Fruit fly (Drosophila melanogaster): ENCODE data around the gene CG46320.

CG46320 gene

DNA sequence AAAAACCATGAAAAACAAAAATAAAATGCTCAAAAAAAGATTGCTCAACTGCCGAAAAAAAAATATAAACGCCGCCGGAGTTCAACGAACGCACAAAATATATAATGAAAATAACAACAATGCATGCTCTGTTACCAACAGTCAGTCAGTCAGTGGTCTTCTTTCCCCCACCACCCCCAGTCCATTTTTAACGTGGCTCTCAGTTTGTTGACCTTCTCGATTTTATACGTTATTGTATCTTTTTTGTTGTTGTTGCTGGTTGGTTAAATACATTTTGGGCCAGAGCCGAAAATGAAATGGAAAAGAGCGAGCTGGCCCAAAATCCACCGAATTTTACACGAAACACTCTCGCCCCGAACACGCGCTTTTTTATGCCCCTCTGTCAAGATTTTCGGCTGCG, 42.0 kb upstream of the CG46320 start:
- peak; percentile 0 for TF ChIP-seq Sp1 (GFP tag; optimal IDR thresholded peaks at IDR 0.05)
- no peak for TF ChIP-seq Rel (GFP tag; optimal IDR thresholded peaks at IDR 0.05)
- peak; percentile 39 for TF ChIP-seq Rel (tag; optimal IDR thresholded peaks at IDR 0.05)
- TF ChIP-seq dl (GFP tag; optimal IDR thresholded peaks at IDR 0.05; ENCODE audit: insufficient read depth in 1 of 2, partially characterized antibody in 2 of 2), result peak in 1 of 2 experiments; percentile 12
- no peak for TF ChIP-seq pan (optimal IDR thresholded peaks at IDR 0.05)
- TF ChIP-seq Hnf4 (GFP tag; optimal IDR thresholded peaks at IDR 0.05), result no peak
- TF ChIP-seq CrebA (GFP tag; optimal IDR thresholded peaks at IDR 0.05; ENCODE audit: borderline replicate concordance), result peak; percentile 40
- peak; percentile 10 for TF ChIP-seq fru (GFP tag; optimal IDR thresholded peaks at IDR 0.05)
- TF ChIP-seq sage (GFP tag; optimal IDR thresholded peaks at IDR 0.05), result no peak
- peak; percentile 69 for TF ChIP-seq tai (GFP tag; optimal IDR thresholded peaks at IDR 0.05)
- TF ChIP-seq h (GFP tag; optimal IDR thresholded peaks at IDR 0.05), result no peak
- peak; percentile 79 for TF ChIP-seq psq (GFP tag; optimal IDR thresholded peaks at IDR 0.05)

DNA sequence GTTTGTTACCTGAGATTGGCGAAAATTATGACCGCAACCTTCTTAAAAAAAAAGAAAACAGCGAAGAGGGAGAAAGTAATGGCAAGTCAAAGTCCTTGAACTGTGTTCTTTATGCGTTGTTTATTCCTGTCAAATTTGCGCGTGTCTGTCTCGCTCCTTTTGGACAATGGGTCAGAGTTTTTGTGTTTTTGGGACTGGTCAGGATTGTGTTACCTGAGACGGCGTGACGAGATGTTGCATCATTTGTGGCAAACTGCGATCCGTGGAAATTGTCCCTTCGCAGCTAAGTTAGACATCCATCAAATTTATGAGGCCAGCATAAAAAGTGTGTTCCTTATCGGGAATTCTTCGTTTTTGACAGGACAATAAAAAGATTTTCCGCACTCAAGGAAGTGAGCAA, 40.6 kb upstream of the CG46320 start:
- no peak for TF ChIP-seq dl (GFP tag; optimal IDR thresholded peaks at IDR 0.05; ENCODE audit: insufficient read depth in 1 of 2, partially characterized antibody in 2 of 2)
- no peak for TF ChIP-seq Rel (GFP tag; optimal IDR thresholded peaks at IDR 0.05)
- TF ChIP-seq Rel (tag; optimal IDR thresholded peaks at IDR 0.05), result no peak
- no peak for TF ChIP-seq tai (GFP tag; optimal IDR thresholded peaks at IDR 0.05)
- no peak for TF ChIP-seq Sp1 (GFP tag; optimal IDR thresholded peaks at IDR 0.05)
- TF ChIP-seq ey (GFP tag; optimal IDR thresholded peaks at IDR 0.05), result no peak
- no peak for TF ChIP-seq GATAd (GFP tag; optimal IDR thresholded peaks at IDR 0.05)
- TF ChIP-seq sv (GFP tag; optimal IDR thresholded peaks at IDR 0.05), result no peak
- TF ChIP-seq pan (optimal IDR thresholded peaks at IDR 0.05), result no peak
- TF ChIP-seq CG9705 (GFP tag; optimal IDR thresholded peaks at IDR 0.05), result no peak
- no peak for TF ChIP-seq woc (GFP tag; optimal IDR thresholded peaks at IDR 0.05)
- no peak for TF ChIP-seq psq (GFP tag; optimal IDR thresholded peaks at IDR 0.05)
- no peak for TF ChIP-seq Jra (GFP tag; optimal IDR thresholded peaks at IDR 0.05)
- TF ChIP-seq Mio (GFP tag; optimal IDR thresholded peaks at IDR 0.05), result no peak

DNA sequence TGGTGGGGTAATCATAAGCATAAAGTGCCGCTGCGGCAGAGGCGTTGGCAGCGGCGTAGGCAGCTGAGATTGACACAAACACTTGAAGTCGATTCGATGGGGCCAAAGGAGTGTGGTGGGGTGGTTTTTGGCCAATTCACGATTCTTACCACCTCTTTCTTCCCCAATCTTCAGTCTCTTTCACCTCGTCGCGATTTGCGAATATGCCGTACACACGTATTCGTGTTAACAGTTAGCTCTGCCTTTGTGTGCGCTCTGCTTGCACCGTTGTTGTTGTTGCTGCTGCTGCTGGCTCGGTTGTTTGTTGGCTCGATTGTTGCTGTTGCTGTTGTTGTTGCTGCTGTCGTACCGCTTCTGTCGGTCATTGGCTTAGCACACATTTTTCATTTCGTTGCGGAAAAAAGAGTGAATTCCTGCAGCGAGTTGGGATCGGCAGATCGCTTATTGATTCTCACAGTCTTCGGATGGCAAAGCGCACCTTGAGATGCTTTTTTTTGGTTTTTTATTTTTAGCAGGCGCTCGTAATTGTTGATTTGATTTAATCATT, 38.7 kb upstream of the CG46320 start:
- TF ChIP-seq CG9705 (GFP tag; optimal IDR thresholded peaks at IDR 0.05) (no peak), psq (GFP tag; optimal IDR thresholded peaks at IDR 0.05) (peak; percentile 84), sv (GFP tag; optimal IDR thresholded peaks at IDR 0.05) (no peak)

DNA sequence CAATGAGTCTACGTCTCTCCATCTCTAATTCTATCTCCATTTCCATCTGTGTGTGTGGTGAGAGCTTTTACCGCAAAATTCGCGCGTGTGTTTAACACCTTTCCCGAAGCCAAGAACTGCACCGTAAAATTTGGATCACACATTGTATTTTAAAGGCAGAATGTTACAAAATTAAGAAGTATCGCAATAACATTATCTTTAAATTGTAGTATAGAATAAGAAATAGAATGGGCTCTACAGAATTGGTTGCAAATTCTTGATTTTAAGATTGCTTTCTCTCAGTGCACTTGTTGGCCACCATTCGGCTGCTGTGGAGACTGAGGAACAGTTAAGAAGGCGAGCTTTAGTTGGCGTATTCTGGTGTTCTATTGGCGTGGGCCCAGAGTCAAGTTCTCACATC, 37.5 kb upstream of the CG46320 start:
- peak in 1 of 2 experiments; percentile 20 for TF ChIP-seq foxo (GFP tag; optimal IDR thresholded peaks at IDR 0.05)
- TF ChIP-seq woc (GFP tag; optimal IDR thresholded peaks at IDR 0.05), result no peak
- TF ChIP-seq Hnf4 (GFP tag; optimal IDR thresholded peaks at IDR 0.05), result no peak
- TF ChIP-seq h (GFP tag; optimal IDR thresholded peaks at IDR 0.05), result peak; percentile 26

DNA sequence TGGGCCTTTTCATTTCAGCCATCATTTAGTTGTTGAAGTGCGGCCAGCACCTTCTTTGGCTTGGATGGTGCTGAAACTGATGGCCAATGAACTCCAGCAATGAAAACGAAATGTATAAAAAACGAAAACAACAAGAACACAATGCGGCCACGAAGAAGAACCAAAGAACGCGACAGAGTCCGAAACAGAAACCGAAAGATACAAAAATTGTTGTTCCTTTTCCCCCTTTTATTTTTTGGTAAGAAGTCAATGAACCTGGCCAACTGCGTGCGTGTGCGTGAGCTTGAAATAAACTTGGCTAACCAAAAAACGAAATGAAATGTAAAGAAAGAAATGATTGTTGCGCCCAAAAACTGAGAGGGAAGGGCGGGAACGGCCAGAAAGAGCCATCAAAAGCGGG, 36.1 kb upstream of the CG46320 start:
- TF ChIP-seq psq (GFP tag; optimal IDR thresholded peaks at IDR 0.05), result peak; percentile 98
- TF ChIP-seq h (GFP tag; optimal IDR thresholded peaks at IDR 0.05), result no peak
- no peak for TF ChIP-seq jim (GFP tag; optimal IDR thresholded peaks at IDR 0.05)
- TF ChIP-seq sage (GFP tag; optimal IDR thresholded peaks at IDR 0.05), result peak; percentile 46
- peak; percentile 3 for TF ChIP-seq brk (GFP tag; optimal IDR thresholded peaks at IDR 0.05)
- no peak for TF ChIP-seq CrebA (GFP tag; optimal IDR thresholded peaks at IDR 0.05; ENCODE audit: borderline replicate concordance)
- TF ChIP-seq Hr83 (GFP tag; optimal IDR thresholded peaks at IDR 0.05; ENCODE audit: poor library complexity, severe bottlenecking), result no peak
- no peak for TF ChIP-seq foxo (GFP tag; optimal IDR thresholded peaks at IDR 0.05)
- peak; percentile 23 for TF ChIP-seq Rel (GFP tag; optimal IDR thresholded peaks at IDR 0.05)
- no peak for TF ChIP-seq Rel (tag; optimal IDR thresholded peaks at IDR 0.05)

DNA sequence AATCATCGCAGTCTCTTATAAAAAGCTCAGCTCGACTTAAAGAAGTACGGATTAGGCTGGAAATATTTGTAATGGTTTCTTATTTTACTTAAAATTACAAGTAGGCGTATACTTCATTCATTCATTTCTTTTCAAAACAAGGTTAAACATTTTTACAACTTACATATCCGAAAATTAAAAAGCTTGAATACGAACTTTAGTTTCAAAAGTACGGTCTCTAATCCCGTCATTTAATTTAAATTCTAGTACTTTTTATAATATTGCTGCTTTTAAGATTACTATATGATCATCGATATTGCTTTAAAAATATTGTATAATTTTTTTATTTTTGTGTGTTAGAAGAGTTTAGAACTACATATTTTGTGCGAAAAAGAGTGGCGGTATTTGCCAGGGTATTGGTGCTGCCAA, 33.7 kb upstream of the CG46320 start:
- TF ChIP-seq woc (GFP tag; optimal IDR thresholded peaks at IDR 0.05), result peak; percentile 53
- peak; percentile 35 for TF ChIP-seq ey (GFP tag; optimal IDR thresholded peaks at IDR 0.05)
- no peak for TF ChIP-seq N (GFP tag; optimal IDR thresholded peaks at IDR 0.05)
- peak; percentile 67 for TF ChIP-seq HLH106 (tag; optimal IDR thresholded peaks at IDR 0.05)
- TF ChIP-seq OdsH (GFP tag; optimal IDR thresholded peaks at IDR 0.05), result peak; percentile 4
- TF ChIP-seq Jra (GFP tag; optimal IDR thresholded peaks at IDR 0.05), result no peak
- TF ChIP-seq h (GFP tag; optimal IDR thresholded peaks at IDR 0.05), result peak; percentile 67
- no peak for TF ChIP-seq CG32264 (GFP tag; optimal IDR thresholded peaks at IDR 0.05)
- TF ChIP-seq fru (GFP tag; optimal IDR thresholded peaks at IDR 0.05), result peak; percentile 66
- TF ChIP-seq Sp1 (GFP tag; optimal IDR thresholded peaks at IDR 0.05), result peak; percentile 55
- peak in 1 of 2 experiments; percentile 71 for TF ChIP-seq foxo (GFP tag; optimal IDR thresholded peaks at IDR 0.05)
- peak; percentile 51 for TF ChIP-seq psq (GFP tag; optimal IDR thresholded peaks at IDR 0.05)
- TF ChIP-seq dl (GFP tag; optimal IDR thresholded peaks at IDR 0.05; ENCODE audit: insufficient read depth in 1 of 2, partially characterized antibody in 2 of 2), result no peak
- no peak for TF ChIP-seq usp (GFP tag; optimal IDR thresholded peaks at IDR 0.05)
- TF ChIP-seq Dfd (GFP tag; optimal IDR thresholded peaks at IDR 0.05), result peak; percentile 13
- TF ChIP-seq jim (GFP tag; optimal IDR thresholded peaks at IDR 0.05), result no peak
- no peak for TF ChIP-seq Rel (GFP tag; optimal IDR thresholded peaks at IDR 0.05)
- no peak for TF ChIP-seq Rel (tag; optimal IDR thresholded peaks at IDR 0.05)
- peak; percentile 8 for TF ChIP-seq rgr (GFP tag; optimal IDR thresholded peaks at IDR 0.05)
- no peak for TF ChIP-seq brk (GFP tag; optimal IDR thresholded peaks at IDR 0.05)
- TF ChIP-seq br (GFP tag; optimal IDR thresholded peaks at IDR 0.05), result peak; percentile 35
